Worm (Caenorhabditis elegans): ENCODE data around the gene hch-1.

ce11 chrX:14657445-14657844, 42.3 kb downstream of the hch-1 start:
- TF ChIP-seq rnt-1 (tag; optimal IDR thresholded peaks at IDR 0.05) (no peak), ceh-82 (tag; optimal IDR thresholded peaks at IDR 0.05) (no peak)
